Fruit fly (Drosophila melanogaster) whole organism, embryonic: ENCODE results near the gene TwdlE.

Experiments used
- ATbp ChIP-seq: fragments of 200-800 bp; sonication (Bioruptor generic); optimal IDR thresholded peaks from 2 replicates; lab custom pipeline; 2017; ENCODE audit warnings: missing biosample characterization, mild to moderate bottlenecking, missing genetic modification characterization, missing genetic modification reagents
- Aef1 ChIP-seq: fragments of 200-800 bp; sonication (Bioruptor generic); IDR thresholded peaks from 3 replicates; pipeline ENCODE4 v1.3.6; 2022; ENCODE audit warnings: missing biosample characterization, missing genetic modification characterization
- Bteb2 ChIP-seq: fragments of 200-800 bp; sonication (Bioruptor generic); optimal IDR thresholded peaks from 2 replicates; lab custom pipeline; 2016; ENCODE audit warnings: missing biosample characterization, missing genetic modification characterization
- CG10431 ChIP-seq: fragments of 200-800 bp; sonication (Bioruptor generic); optimal IDR thresholded peaks from 3 replicates; lab custom pipeline; 2018; ENCODE audit warnings: missing biosample characterization, mild to moderate bottlenecking, missing genetic modification characterization
- CG10543 ChIP-seq: fragments of 200-800 bp; sonication (Bioruptor generic); optimal IDR thresholded peaks from 3 replicates; lab custom pipeline; 2017; ENCODE audit warnings: missing biosample characterization, mild to moderate bottlenecking, missing genetic modification characterization, moderate library complexity
- CG10959 ChIP-seq: fragments of 200-800 bp; sonication (Bioruptor generic); IDR thresholded peaks from 2 replicates; pipeline ENCODE4 v1.3.6; 2022; ENCODE audit warnings: missing biosample characterization, missing genetic modification characterization
- CG11093 ChIP-seq: fragments of 200-800 bp; sonication (Bioruptor generic); IDR thresholded peaks from 3 replicates; pipeline ENCODE4 v1.3.6; 2022; ENCODE audit warnings: missing biosample characterization, missing genetic modification characterization
- CG12744 ChIP-seq: fragments of 200-800 bp; sonication (Bioruptor generic); optimal IDR thresholded peaks from 2 replicates; lab custom pipeline; 2016; ENCODE audit warnings: missing biosample characterization, missing genetic modification characterization
- CG13424 ChIP-seq: fragments of 200-800 bp; sonication (Bioruptor generic); optimal IDR thresholded peaks from 2 replicates; lab custom pipeline; 2019; ENCODE audit warnings: missing biosample characterization, mild to moderate bottlenecking, missing genetic modification characterization, moderate library complexity
- CG14441 ChIP-seq: fragments of 200-800 bp; sonication (Bioruptor generic); IDR thresholded peaks from 2 replicates; pipeline ENCODE4 v1.3.6; 2022; ENCODE audit warnings: missing biosample characterization, missing genetic modification characterization
- CG18476 ChIP-seq: fragments of 200-800 bp; sonication (Bioruptor generic); optimal IDR thresholded peaks from 2 replicates; lab custom pipeline; 2016; ENCODE audit warnings: missing biosample characterization, mild to moderate bottlenecking, missing genetic modification characterization
- CG18599 ChIP-seq: fragments of 200-800 bp; sonication (Bioruptor generic); optimal IDR thresholded peaks from 3 replicates; lab custom pipeline; 2017; ENCODE audit warnings: missing biosample characterization, missing genetic modification characterization, mild to moderate bottlenecking, moderate library complexity, missing genetic modification reagents
- CG31224 ChIP-seq: fragments of 200-800 bp; sonication (Bioruptor generic); IDR thresholded peaks from 2 replicates; pipeline ENCODE4 v1.3.6; 2022; ENCODE audit warnings: missing biosample characterization, missing genetic modification characterization
- CG32532 ChIP-seq: fragments of 200-800 bp; sonication (Bioruptor generic); IDR thresholded peaks from 2 replicates; pipeline ENCODE4 v1.3.6; 2022; ENCODE audit warnings: missing biosample characterization, missing genetic modification characterization
- CG4360 ChIP-seq: fragments of 200-800 bp; sonication (Bioruptor generic); IDR thresholded peaks from 2 replicates; pipeline ENCODE4 v1.3.6; 2022; ENCODE audit warnings: missing biosample characterization, missing genetic modification characterization
- CG6175 ChIP-seq: fragments of 200-800 bp; sonication (Bioruptor generic); IDR thresholded peaks from 3 replicates; pipeline ENCODE4 v1.3.6; 2022; ENCODE audit warnings: missing biosample characterization, missing genetic modification characterization
- CG6854 ChIP-seq: fragments of 200-800 bp; sonication (Bioruptor generic); optimal IDR thresholded peaks from 3 replicates; lab custom pipeline; 2017; ENCODE audit warnings: missing biosample characterization, mild to moderate bottlenecking, missing genetic modification characterization
- CG7745 ChIP-seq: fragments of 200-800 bp; sonication (Bioruptor generic); optimal IDR thresholded peaks from 2 replicates; lab custom pipeline; 2018; ENCODE audit warnings: missing biosample characterization, mild to moderate bottlenecking, missing genetic modification characterization, moderate library complexity
- CG7839 ChIP-seq: fragments of 200-800 bp; sonication (Bioruptor generic); optimal IDR thresholded peaks from 3 replicates; lab custom pipeline; 2018; ENCODE audit warnings: missing biosample characterization, mild to moderate bottlenecking, missing genetic modification characterization, moderate library complexity
- CG9437 ChIP-seq: fragments of 200-800 bp; sonication (Bioruptor generic); optimal IDR thresholded peaks from 2 replicates; lab custom pipeline; 2018; ENCODE audit warnings: missing biosample characterization, mild to moderate bottlenecking, missing genetic modification characterization
- CG9727 ChIP-seq: fragments of 200-800 bp; sonication (Bioruptor generic); optimal IDR thresholded peaks from 3 replicates; lab custom pipeline; 2017; ENCODE audit warnings: missing biosample characterization, mild to moderate bottlenecking, missing genetic modification characterization
- Dll ChIP-seq: fragments of 200-800 bp; sonication (Bioruptor generic); IDR thresholded peaks from 4 replicates; pipeline ENCODE4 v1.3.6; 2022; ENCODE audit warnings: missing biosample characterization, missing genetic modification characterization; ENCODE audit not compliant: partially characterized antibody
- Elba2 ChIP-seq: fragments of 200-800 bp; sonication (Bioruptor generic); optimal IDR thresholded peaks from 3 replicates; lab custom pipeline; 2016; ENCODE audit warnings: missing biosample characterization, missing genetic modification characterization
- GATAe ChIP-seq: fragments of 200-800 bp; sonication (Bioruptor generic); conservative IDR thresholded peaks from 2 replicates; pipeline ENCODE4 v1.3.6; 2022; ENCODE audit warnings: missing biosample characterization, missing genetic modification characterization
- Hsf ChIP-seq: fragments of 200-800 bp; sonication (Bioruptor generic); optimal IDR thresholded peaks from 3 replicates; lab custom pipeline; 2016; ENCODE audit warnings: missing biosample characterization, missing genetic modification characterization
- Mes4 ChIP-seq: fragments of 200-800 bp; sonication (Bioruptor generic); optimal IDR thresholded peaks from 2 replicates; lab custom pipeline; 2016; ENCODE audit warnings: missing biosample characterization, missing genetic modification characterization
- Xbp1 ChIP-seq: fragments of 200-800 bp; sonication (Bioruptor generic); optimal IDR thresholded peaks from 3 replicates; lab custom pipeline; 2016; ENCODE audit warnings: missing biosample characterization, mild to moderate bottlenecking, missing genetic modification characterization
- ara ChIP-seq: fragments of 200-800 bp; sonication (Bioruptor generic); IDR thresholded peaks from 2 replicates; pipeline ENCODE4 v1.3.6; 2022; ENCODE audit warnings: missing biosample characterization, missing genetic modification characterization
- bab2 ChIP-seq: fragments of 200-800 bp; sonication (Bioruptor generic); optimal IDR thresholded peaks from 2 replicates; lab custom pipeline; 2016; ENCODE audit warnings: missing biosample characterization, missing genetic modification characterization
- croc ChIP-seq: fragments of 200-800 bp; sonication (Bioruptor generic); conservative IDR thresholded peaks from 3 replicates; pipeline ENCODE4 v1.3.6; 2022; ENCODE audit warnings: missing biosample characterization, missing genetic modification characterization
- disco-r ChIP-seq: fragments of 200-800 bp; sonication (Bioruptor generic); optimal IDR thresholded peaks from 2 replicates; lab custom pipeline; 2016; ENCODE audit warnings: missing biosample characterization, missing genetic modification characterization
- dm ChIP-seq: fragments of 200-800 bp; sonication (Bioruptor generic); optimal IDR thresholded peaks from 3 replicates; lab custom pipeline; 2016; ENCODE audit warnings: missing biosample characterization, missing genetic modification characterization
- dmrt99B ChIP-seq: fragments of 200-800 bp; sonication (Bioruptor generic); optimal IDR thresholded peaks from 2 replicates; lab custom pipeline; 2018; ENCODE audit warnings: missing biosample characterization, mild to moderate bottlenecking, missing genetic modification characterization, moderate library complexity
- fd3F ChIP-seq: fragments of 200-800 bp; sonication (Bioruptor generic); optimal IDR thresholded peaks from 2 replicates; lab custom pipeline; 2018; ENCODE audit warnings: missing biosample characterization, mild to moderate bottlenecking, missing genetic modification characterization, moderate library complexity
- fd64A ChIP-seq: fragments of 200-800 bp; sonication (Bioruptor generic); optimal IDR thresholded peaks from 3 replicates; lab custom pipeline; 2018; ENCODE audit warnings: missing biosample characterization, mild to moderate bottlenecking, missing genetic modification characterization
- fu2 ChIP-seq: fragments of 200-800 bp; sonication (Bioruptor generic); optimal IDR thresholded peaks from 2 replicates; lab custom pipeline; 2016; ENCODE audit warnings: missing biosample characterization, missing genetic modification characterization
- klu ChIP-seq: fragments of 200-800 bp; sonication (Bioruptor generic); IDR thresholded peaks from 2 replicates; pipeline ENCODE4 v1.3.6; 2022; ENCODE audit warnings: missing biosample characterization, missing genetic modification characterization
- kni ChIP-seq: fragments of 200-800 bp; sonication (Bioruptor generic); optimal IDR thresholded peaks from 3 replicates; lab custom pipeline; 2017; ENCODE audit warnings: mild to moderate bottlenecking, missing biosample characterization, missing genetic modification reagents, missing genetic modification characterization
- knrl ChIP-seq: fragments of 200-800 bp; sonication (Bioruptor generic); IDR thresholded peaks from 3 replicates; pipeline ENCODE4 v1.3.6; 2022; ENCODE audit warnings: missing biosample characterization, missing genetic modification characterization; ENCODE audit not compliant: partially characterized antibody
- lab ChIP-seq: fragments of 200-800 bp; sonication (Bioruptor generic); optimal IDR thresholded peaks from 3 replicates; lab custom pipeline; 2017; ENCODE audit warnings: missing biosample characterization, missing genetic modification characterization, mild to moderate bottlenecking, moderate library complexity, missing genetic modification reagents
- lmd ChIP-seq: fragments of 200-800 bp; sonication (Bioruptor generic); IDR thresholded peaks from 2 replicates; pipeline ENCODE4 v1.3.6; 2022; ENCODE audit warnings: missing biosample characterization, missing genetic modification characterization
- lola ChIP-seq, 3 experiments: fragments of >200 bp in 2 of 3; fragments of 200-800 bp in 1 of 3; sonication (Bioruptor generic) in 1 of 3; optimal IDR thresholded peaks; 2 replicates each; lab custom pipeline; 2017 to 2019; ENCODE audit warnings: missing biosample characterization in 3 of 3, missing genetic modification characterization in 3 of 3, mild to moderate bottlenecking in 1 of 3, moderate library complexity in 1 of 3
- mirr ChIP-seq: fragments of 200-800 bp; sonication (Bioruptor generic); optimal IDR thresholded peaks from 3 replicates; lab custom pipeline; 2018; ENCODE audit warnings: missing biosample characterization, mild to moderate bottlenecking, missing genetic modification characterization
- p53 ChIP-seq: fragments of 200-800 bp; sonication (Bioruptor generic); optimal IDR thresholded peaks from 2 replicates; lab custom pipeline; 2016; ENCODE audit warnings: missing biosample characterization, missing genetic modification characterization
- row ChIP-seq: fragments of 200-800 bp; sonication (Bioruptor generic); IDR thresholded peaks from 3 replicates; pipeline ENCODE4 v1.3.6; 2022; ENCODE audit warnings: missing biosample characterization, missing genetic modification characterization
- stwl ChIP-seq: fragments of 200-800 bp; sonication (Bioruptor generic); optimal IDR thresholded peaks from 3 replicates; lab custom pipeline; 2018; ENCODE audit warnings: missing biosample characterization, mild to moderate bottlenecking, missing genetic modification characterization, moderate library complexity
- tap ChIP-seq: fragments of 200-800 bp; optimal IDR thresholded peaks from 3 replicates; lab custom pipeline; 2019; ENCODE audit warnings: missing biosample characterization, mild to moderate bottlenecking, missing genetic modification characterization, moderate library complexity

The TwdlE gene

DNA sequence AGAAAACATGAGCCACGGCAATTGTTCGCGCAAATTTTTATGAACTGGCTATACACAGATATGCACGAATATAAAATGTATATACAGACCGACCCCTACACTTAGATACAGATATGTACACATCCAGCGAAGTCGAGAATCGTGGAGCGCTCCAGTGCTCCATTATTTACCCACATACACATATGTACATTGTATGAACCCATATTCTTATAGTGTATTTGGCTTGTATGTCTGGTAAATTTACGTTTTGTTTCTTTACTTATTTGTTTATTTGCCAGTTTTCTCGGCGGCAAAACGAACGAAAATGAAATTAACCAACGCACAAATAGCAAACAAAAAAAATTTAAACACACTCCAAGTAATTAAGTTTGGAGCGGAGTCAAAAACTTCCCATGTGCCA lies 47.3 kb downstream of the TwdlE start (continued):
- peak; percentile 30 for TF ChIP-seq tap
- peak; percentile 89 for TF ChIP-seq kni (GFP tag; lab: Kevin White, UChicago)
- TF ChIP-seq CG9727 (GFP tag; lab: Kevin White, UChicago): peak; percentile 56
- peak; percentile 93 for TF ChIP-seq mirr
- no peak for TF ChIP-seq fu2
- peak; percentile 38 for TF ChIP-seq CG10431 (GFP tag; lab: Kevin White, UChicago)
- TF ChIP-seq lmd (GFP tag; lab: Robert Waterston, UW): no peak; the same call in 1 of the 2 replicates
- peak; percentile 14 for TF ChIP-seq CG13424 (tag; lab: Kevin White, UChicago)
- no peak for TF ChIP-seq Dll
- TF ChIP-seq CG14441: no peak
- TF ChIP-seq p53 (GFP tag; lab: Kevin White, UChicago): no peak
- TF ChIP-seq croc (GFP tag; lab: Robert Waterston, UW): no peak
- TF ChIP-seq fd3F: peak; percentile 44
- TF ChIP-seq dmrt99B (tag; lab: Kevin White, UChicago): peak; percentile 43
- peak; percentile 56; the same call in 1 of the 2 replicates for TF ChIP-seq ara (GFP tag; lab: Robert Waterston, UW)
- no peak for TF ChIP-seq lola (GFP tag; optimal IDR thresholded peaks at IDR 0.05; lab: Kevin White, UChicago)
- no peak for TF ChIP-seq Aef1 (GFP tag; lab: Robert Waterston, UW)
- no peak for TF ChIP-seq disco-r
- TF ChIP-seq GATAe (GFP tag; lab: Robert Waterston, UW): no peak
- TF ChIP-seq Hsf (GFP tag; lab: Kevin White, UChicago): no peak
- peak; percentile 90 for TF ChIP-seq lab
- no peak for TF ChIP-seq Elba2 (GFP tag; lab: Kevin White, UChicago)
- TF ChIP-seq CG7839 (tag; lab: Kevin White, UChicago): peak; percentile 11
- TF ChIP-seq dm: peak; percentile 31
- no peak for TF ChIP-seq CG6175 (GFP tag; lab: Robert Waterston, UW)
- TF ChIP-seq CG18599: peak; percentile 85
- peak; percentile 5; the same call in 1 of the 3 replicates for TF ChIP-seq row (GFP tag; lab: Robert Waterston, UW)
- no peak for TF ChIP-seq knrl
- TF ChIP-seq Mes4 (GFP tag; lab: Kevin White, UChicago): no peak
- no peak for TF ChIP-seq CG9437 (GFP tag; lab: Kevin White, UChicago)
- TF ChIP-seq Xbp1 (GFP tag; lab: Kevin White, UChicago): no peak
- TF ChIP-seq bab2: peak; percentile 35
- no peak for TF ChIP-seq klu (GFP tag; lab: Robert Waterston, UW)
- no peak for TF ChIP-seq CG10959 (GFP tag; lab: Robert Waterston, UW)
- TF ChIP-seq CG31224 (GFP tag; lab: Robert Waterston, UW): no peak
- peak; percentile 25 for TF ChIP-seq Bteb2
- TF ChIP-seq CG12744 (GFP tag; lab: Kevin White, UChicago): no peak
- TF ChIP-seq fd64A (GFP tag; lab: Kevin White, UChicago): peak; percentile 81
- peak; percentile 33 for TF ChIP-seq CG6854
- TF ChIP-seq CG4360: peak; percentile 32; the same call in 1 of the 2 replicates
- no peak for TF ChIP-seq stwl (tag; lab: Kevin White, UChicago)
- peak; percentile 86 for TF ChIP-seq CG10543 (GFP tag; lab: Kevin White, UChicago)
- TF ChIP-seq CG18476 (GFP tag; lab: Kevin White, UChicago): no peak
- TF ChIP-seq ATbp: peak; percentile 34
- peak; percentile 33; the same call in 1 of the 2 replicates for TF ChIP-seq CG32532 (GFP tag; lab: Robert Waterston, UW)
- 0 out of 3 replicates have a peak, but pooled peaks have one; percentile 30 for TF ChIP-seq CG11093 (GFP tag; lab: Robert Waterston, UW)
- peak; percentile 99 for TF ChIP-seq CG7745 (tag; lab: Kevin White, UChicago)
- TF ChIP-seq, all 482 proteins: peak for 188
